Fruit fly (Drosophila melanogaster): ENCODE results near the gene KrT95D.

DNA sequence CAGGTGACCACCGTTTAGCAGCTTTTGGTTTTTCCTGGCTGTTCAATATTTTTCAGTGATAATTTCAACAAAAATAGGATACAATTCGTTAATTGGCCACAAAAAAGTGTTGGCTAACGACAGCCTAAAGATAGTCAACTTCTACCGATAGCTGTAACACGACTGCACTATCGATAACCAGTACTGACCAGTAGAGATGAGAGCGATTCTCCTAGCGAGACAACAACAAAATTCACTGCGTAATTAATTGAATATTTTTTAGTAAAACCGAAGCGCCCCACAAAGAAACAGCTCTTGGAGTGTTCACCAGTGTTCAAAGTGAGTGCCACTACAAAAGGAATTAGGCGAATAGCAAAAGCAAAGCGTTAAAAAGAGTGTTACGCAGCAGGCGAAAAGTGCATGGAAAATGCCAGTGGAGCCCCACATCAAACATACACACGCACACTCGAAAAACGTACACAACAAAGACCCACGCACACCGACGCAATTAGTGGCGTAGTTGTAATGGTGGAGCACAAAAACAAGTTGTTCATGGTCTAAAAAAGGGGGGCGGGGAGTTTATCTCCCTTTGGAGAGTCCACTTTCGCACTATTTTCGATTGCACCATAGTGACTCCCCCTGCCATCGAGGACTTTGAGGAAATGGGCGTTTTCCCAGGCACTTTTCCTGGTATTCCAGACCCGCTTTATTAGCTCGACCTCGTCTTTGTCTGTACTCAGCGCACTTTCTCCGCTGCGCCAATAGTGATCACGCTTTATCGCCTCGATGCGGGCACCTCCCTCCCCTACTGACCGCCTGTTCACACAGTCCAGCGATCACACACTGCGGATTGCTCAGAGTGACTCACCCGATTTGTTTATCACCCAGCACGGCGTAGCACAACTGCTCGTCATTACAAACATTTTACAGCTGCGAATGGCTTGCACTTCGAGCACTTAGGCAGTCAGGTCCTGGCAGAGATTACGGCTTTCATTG is 38.5 kb downstream of the KrT95D start, which contains the start of the genes Epp and Rab7:
- TF ChIP-seq fd59A (GFP tag; optimal IDR thresholded peaks at IDR 0.05) (no peak), Smox (GFP tag; optimal IDR thresholded peaks at IDR 0.05) (no peak), fd85E (GFP tag; optimal IDR thresholded peaks at IDR 0.05) (no peak), CG10669 (GFP tag; optimal IDR thresholded peaks at IDR 0.05) (no peak), Eip93F (GFP tag; optimal IDR thresholded peaks at IDR 0.05) (no peak)

Measured in whole organism, prepupa.